Worm (Caenorhabditis elegans): Measurements from ENCODE around the gene srsx-35.
A peak's percentile ranks its signal among the peaks of the same experiment; 100 is the strongest.

The srsx-35 gene

DNA sequence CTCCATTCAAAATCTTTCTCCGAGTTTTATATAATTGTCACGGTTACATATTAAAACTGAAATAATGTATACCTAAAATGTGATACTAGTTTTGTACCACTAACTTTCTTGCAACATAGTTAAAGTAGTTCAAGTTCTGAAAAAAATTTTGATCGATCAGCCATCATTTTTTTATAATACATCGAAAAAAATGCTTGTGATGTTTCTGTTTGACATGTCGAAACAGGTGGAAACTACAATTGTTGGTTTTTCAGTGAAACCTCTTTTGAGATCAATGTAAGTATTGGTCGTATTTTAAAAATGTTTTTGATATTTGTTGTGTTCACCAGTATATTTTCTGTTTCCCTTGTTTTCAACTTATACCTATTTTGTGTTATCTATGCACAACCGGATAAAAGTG is 41.9 kb upstream of the srsx-35 start, which contains the start of gene srxa-14:
Gene srxa-14, plus strand, starts transcription at position 301 of the 400 bp plus-strand sequence.
- TF ChIP-seq eor-1 (tag; optimal IDR thresholded peaks at IDR 0.05) (no peak), unc-62 (GFP tag; optimal IDR thresholded peaks at IDR 0.05) (no peak)

DNA sequence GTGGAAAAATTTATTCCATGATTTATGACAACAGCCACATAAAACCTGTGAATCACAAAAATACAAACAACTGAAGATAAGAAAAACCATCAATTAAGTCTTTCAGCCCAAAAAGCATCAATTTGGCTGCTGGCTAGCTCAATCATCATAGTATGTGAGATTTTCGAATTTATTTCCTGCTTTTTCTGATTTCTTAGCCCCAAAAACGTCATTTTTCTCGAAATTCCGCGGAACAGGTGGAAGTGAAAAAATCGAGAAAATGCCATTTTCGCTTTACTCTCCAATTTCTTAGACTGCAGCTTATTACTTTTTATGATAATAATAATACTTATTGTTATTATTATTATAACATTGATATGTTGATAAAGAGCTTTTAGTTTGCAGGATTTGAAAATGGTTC is 39.3 kb upstream of the srsx-35 start, which contains the start of gene srxa-15:
Gene srxa-15, plus strand, starts transcription at position 301 of the 400 bp plus-strand sequence.
- TF ChIP-seq lin-15B (tag; optimal IDR thresholded peaks at IDR 0.05) (no peak), ztf-4 (tag; optimal IDR thresholded peaks at IDR 0.05) (no peak)

DNA sequence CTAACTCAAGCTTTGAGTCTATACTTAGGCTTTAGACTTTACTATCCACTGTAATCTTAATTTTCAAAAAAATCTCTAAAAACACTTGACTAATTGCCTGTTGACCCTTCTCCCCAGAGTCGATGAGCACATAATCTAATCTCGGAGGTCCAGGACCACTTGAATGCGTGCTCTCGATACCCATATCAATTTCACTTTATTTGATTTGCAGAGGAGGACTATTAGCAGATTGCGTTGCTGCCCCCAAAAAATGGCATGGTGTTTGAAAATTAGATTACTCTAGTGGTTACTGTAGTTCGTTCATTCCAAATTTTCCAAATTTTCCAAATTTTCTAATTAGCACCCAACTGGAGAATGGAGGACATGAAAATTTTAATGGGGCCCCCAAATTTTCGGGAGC is 35.7 kb upstream of the srsx-35 start:
- TF ChIP-seq snpc-4 (tag; optimal IDR thresholded peaks at IDR 0.05) (no peak), sea-2 (GFP tag; optimal IDR thresholded peaks at IDR 0.05) (no peak), mdl-1 (tag; optimal IDR thresholded peaks at IDR 0.05) (no peak), R02D3.7 (tag; optimal IDR thresholded peaks at IDR 0.05) (no peak), ceh-28 (tag; optimal IDR thresholded peaks at IDR 0.05) (no peak), ZK546.5 (tag; optimal IDR thresholded peaks at IDR 0.05) (no peak), fkh-2 (tag; optimal IDR thresholded peaks at IDR 0.05) (no peak), lin-15B (tag; optimal IDR thresholded peaks at IDR 0.05) (no peak), lsy-12 (tag; optimal IDR thresholded peaks at IDR 0.05) (no peak), ceh-82 (tag; optimal IDR thresholded peaks at IDR 0.05) (no peak), mml-1 (tag; optimal IDR thresholded peaks at IDR 0.05) (no peak), tbx-2 (tag; optimal IDR thresholded peaks at IDR 0.05) (no peak), nfya-1 (tag; optimal IDR thresholded peaks at IDR 0.05; ENCODE audit: insufficient read depth) (no peak), unc-62 (GFP tag; optimal IDR thresholded peaks at IDR 0.05) (no peak), fkh-10 (GFP tag; optimal IDR thresholded peaks at IDR 0.05) (no peak), daf-12 (tag; optimal IDR thresholded peaks at IDR 0.05) (no peak), pha-4 (tag; optimal IDR thresholded peaks at IDR 0.05) (no peak), nhr-43 (tag; optimal IDR thresholded peaks at IDR 0.05; ENCODE audit: poor library complexity, severe bottlenecking) (no peak)

DNA sequence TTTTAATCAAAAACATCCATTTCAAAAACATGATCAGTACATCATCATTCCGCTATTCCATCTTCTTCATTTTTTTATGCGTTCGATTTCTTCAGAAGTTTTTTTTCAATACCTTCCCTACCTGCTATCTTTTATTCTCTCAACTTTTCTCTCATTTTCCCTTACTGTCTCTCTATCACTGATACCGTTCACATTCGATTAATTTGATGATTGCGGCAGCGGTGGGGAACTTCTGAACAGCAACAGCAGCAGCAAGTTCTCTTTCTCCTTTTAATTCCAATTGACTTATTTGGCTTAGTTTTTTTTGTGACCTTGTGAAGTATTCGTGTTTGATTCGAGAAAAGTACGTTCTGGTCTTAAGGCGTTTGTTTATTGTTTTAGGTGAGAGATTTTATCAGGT is 32.4 kb upstream of the srsx-35 start:
- TF ChIP-seq elt-3 (tag; optimal IDR thresholded peaks at IDR 0.05) (peak in 2 of 3 experiments; percentile 66 to 82), nhr-25 (tag; optimal IDR thresholded peaks at IDR 0.05) (peak; percentile 63), daf-12 (tag; optimal IDR thresholded peaks at IDR 0.05) (no peak)

DNA sequence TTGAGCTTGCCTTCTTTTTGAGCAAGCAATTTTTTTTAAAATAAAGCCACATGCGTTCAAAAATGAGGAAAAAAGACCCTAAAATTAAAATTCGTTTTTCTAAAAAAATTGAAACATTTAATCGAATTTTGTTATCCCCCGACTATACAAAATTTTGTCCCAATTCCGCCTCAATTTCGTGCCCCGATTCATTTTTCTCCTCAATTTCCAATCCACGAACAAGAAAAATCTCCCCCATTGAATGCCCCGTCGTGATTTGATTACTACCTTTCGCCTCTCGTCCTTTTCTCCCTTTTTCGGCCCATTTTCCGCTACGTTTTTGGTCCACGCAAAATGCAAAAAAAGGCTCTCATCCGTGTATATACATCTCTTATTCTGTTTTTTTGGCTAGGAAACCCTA is 29.3 kb upstream of the srsx-35 start:
- TF ChIP-seq tbx-2 (tag; optimal IDR thresholded peaks at IDR 0.05) (no peak), jun-1 (tag; optimal IDR thresholded peaks at IDR 0.05) (no peak), lin-39 (tag; optimal IDR thresholded peaks at IDR 0.05) (no peak), lin-15B (tag; optimal IDR thresholded peaks at IDR 0.05) (no peak), egl-27 (tag; optimal IDR thresholded peaks at IDR 0.05) (no peak), pha-4 (tag; optimal IDR thresholded peaks at IDR 0.05) (no peak), daf-12 (tag; optimal IDR thresholded peaks at IDR 0.05) (no peak), mml-1 (tag; optimal IDR thresholded peaks at IDR 0.05) (no peak), ceh-9 (tag; optimal IDR thresholded peaks at IDR 0.05) (no peak), nhr-28 (tag; optimal IDR thresholded peaks at IDR 0.05) (no peak), egl-5 (tag; optimal IDR thresholded peaks at IDR 0.05) (no peak), ceh-82 (tag; optimal IDR thresholded peaks at IDR 0.05) (no peak), nhr-23 (tag; optimal IDR thresholded peaks at IDR 0.05) (no peak), nhr-11 (tag; optimal IDR thresholded peaks at IDR 0.05) (no peak), elt-3 (tag; optimal IDR thresholded peaks at IDR 0.05) (no peak), nhr-12 (tag; optimal IDR thresholded peaks at IDR 0.05) (no peak), ZK546.5 (tag; optimal IDR thresholded peaks at IDR 0.05) (no peak), aly-2 (tag; optimal IDR thresholded peaks at IDR 0.05) (no peak)

DNA sequence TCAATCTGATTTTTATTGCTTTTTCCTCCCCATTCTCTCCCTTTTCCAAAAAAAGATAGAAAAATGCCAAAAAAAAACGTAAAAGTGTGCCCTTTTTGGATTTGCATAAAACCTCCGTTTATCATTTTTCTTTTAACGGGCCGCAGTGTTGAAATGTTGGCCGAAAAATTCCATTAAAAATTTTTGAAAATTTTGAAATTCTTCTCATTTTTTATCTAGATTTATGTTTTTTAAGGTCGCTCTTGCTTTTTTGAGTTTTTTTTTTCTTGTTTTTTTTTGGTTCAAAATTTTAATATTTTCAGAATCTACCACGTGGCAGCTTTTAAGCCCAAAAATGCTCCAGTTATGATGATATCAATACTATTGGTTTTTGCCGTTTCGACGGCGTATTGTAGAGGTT is 26.9 kb upstream of the srsx-35 start, which contains the start of gene mnr-1:
Gene mnr-1, plus strand, starts transcription at position 301 of the 400 bp plus-strand sequence.
- no peak for TF ChIP-seq nhr-76 (tag; optimal IDR thresholded peaks at IDR 0.05)

All from whole organism, L3 larva.